Fruit fly (Drosophila melanogaster): Measurements from ENCODE around the gene CG1486.

The CG1486 gene

DNA sequence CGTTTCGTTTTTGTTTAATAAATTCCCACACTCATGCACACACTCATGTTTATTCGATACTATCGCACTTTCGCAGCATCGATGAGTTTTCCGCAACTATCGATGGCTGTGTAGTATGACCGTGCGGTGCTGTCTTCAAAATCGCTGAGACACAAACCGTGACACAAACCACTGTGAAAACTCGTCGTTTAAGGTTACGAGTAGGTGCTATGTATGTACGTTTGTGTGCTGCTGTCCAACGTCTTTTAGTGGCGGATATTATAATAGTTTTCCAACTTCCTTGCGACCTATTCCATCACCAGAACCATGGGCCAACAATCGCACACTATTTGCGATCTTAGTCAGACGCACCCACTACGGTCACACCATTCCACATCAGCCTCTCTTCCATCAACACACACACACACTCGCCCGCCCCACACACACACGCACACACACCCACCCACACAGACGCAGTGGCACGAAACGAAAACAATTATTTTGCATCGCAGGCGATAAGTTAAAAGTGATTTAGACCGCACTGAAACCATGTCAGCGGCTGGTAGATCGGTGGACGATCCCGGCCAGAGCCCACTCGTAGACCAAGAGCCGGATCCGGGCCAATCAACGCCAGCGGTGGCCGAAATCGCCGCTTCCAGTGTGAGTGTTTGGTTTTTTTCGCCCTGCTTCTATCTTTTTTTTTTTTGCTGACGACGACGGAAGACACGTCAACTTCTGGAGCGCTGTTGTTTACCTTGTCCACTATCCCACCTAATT is at the start of gene CG1486, which contains the start of gene Dd:
CG1486 (plus strand) TSS at position 114 of the 756 bp plus-strand sequence.
Dd (minus strand) TSS at position 77 of the 756 bp plus-strand sequence.
- TF ChIP-seq CG3838 (GFP tag; optimal IDR thresholded peaks at IDR 0.05) (no peak), Usf (GFP tag; optimal IDR thresholded peaks at IDR 0.05) (no peak), Taf1 (GFP tag; IDR thresholded peaks at IDR 0.05) (no peak), CG1529 (GFP tag; optimal IDR thresholded peaks at IDR 0.05) (no peak), CG16863 (GFP tag; optimal IDR thresholded peaks at IDR 0.05) (peak; percentile 49), CG6654 (GFP tag; optimal IDR thresholded peaks at IDR 0.05) (no peak), pho (GFP tag; optimal IDR thresholded peaks at IDR 0.05) (peak; percentile 11), HmgD (GFP tag; optimal IDR thresholded peaks at IDR 0.05) (peak; percentile 13), HmgZ (tag; optimal IDR thresholded peaks at IDR 0.05) (peak; percentile 37), unc-4 (GFP tag; IDR thresholded peaks at IDR 0.05; ENCODE audit: partially characterized antibody) (peak; percentile 83), CG9817 (tag; optimal IDR thresholded peaks at IDR 0.05) (peak; percentile 16), CG16813 (GFP tag; IDR thresholded peaks at IDR 0.05; ENCODE audit: partially characterized antibody) (peak; percentile 92), CG7556 (GFP tag; optimal IDR thresholded peaks at IDR 0.05) (no peak), cato (GFP tag; optimal IDR thresholded peaks at IDR 0.05; ENCODE audit: borderline replicate concordance) (no peak), CG17186 (GFP tag; optimal IDR thresholded peaks at IDR 0.05) (peak; percentile 92), stwl (tag; optimal IDR thresholded peaks at IDR 0.05) (peak; percentile 44), tup (GFP tag; optimal IDR thresholded peaks at IDR 0.05) (no peak), CG12155 (GFP tag; optimal IDR thresholded peaks at IDR 0.05) (peak; percentile 67), CHES-1-like (GFP tag; optimal IDR thresholded peaks at IDR 0.05) (peak; percentile 61), dmrt11E (tag; optimal IDR thresholded peaks at IDR 0.05) (peak; percentile 9), dm (GFP tag; optimal IDR thresholded peaks at IDR 0.05) (peak; percentile 53), CG2116 (GFP tag; optimal IDR thresholded peaks at IDR 0.05) (peak; percentile 74), Dref (GFP tag; IDR thresholded peaks at IDR 0.05) (peak; percentile 74), Elba2 (GFP tag; optimal IDR thresholded peaks at IDR 0.05) (peak; percentile 21), Ets97D (GFP tag; optimal IDR thresholded peaks at IDR 0.05) (peak; percentile 81), CG10431 (GFP tag; optimal IDR thresholded peaks at IDR 0.05) (no peak), CG42726 (GFP tag; IDR thresholded peaks at IDR 0.05; ENCODE audit: partially characterized antibody) (peak; percentile 85; the same call in 1 of the 2 replicates), nmo (GFP tag; optimal IDR thresholded peaks at IDR 0.05) (peak; percentile 76), gsb-n (tag; optimal IDR thresholded peaks at IDR 0.05) (no peak), CG12391 (tag; optimal IDR thresholded peaks at IDR 0.05) (peak; percentile 24), mirr (GFP tag; optimal IDR thresholded peaks at IDR 0.05) (no peak), da (GFP tag; optimal IDR thresholded peaks at IDR 0.05) (no peak), CG18764 (GFP tag; optimal IDR thresholded peaks at IDR 0.05) (no peak), CG14860 (GFP tag; IDR thresholded peaks at IDR 0.05; ENCODE audit: partially characterized antibody) (peak; percentile 87), mam (GFP tag; optimal IDR thresholded peaks at IDR 0.05) (no peak), Poxn (GFP tag; IDR thresholded peaks at IDR 0.05) (no peak), CG7963 (GFP tag; IDR thresholded peaks at IDR 0.05; ENCODE audit: partially characterized antibody) (peak; percentile 86), pzg (GFP tag; optimal IDR thresholded peaks at IDR 0.05) (peak; percentile 93), hb (GFP tag; IDR thresholded peaks at IDR 0.05; ENCODE audit: partially characterized antibody) (peak; percentile 90), Opbp (GFP tag; IDR thresholded peaks at IDR 0.05; ENCODE audit: partially characterized antibody) (peak; percentile 84), CG7786 (GFP tag; optimal IDR thresholded peaks at IDR 0.05) (no peak), CG3847 (GFP tag; IDR thresholded peaks at IDR 0.05) (peak; percentile 42; the same call in 1 of the 2 replicates), pnt (GFP tag; optimal IDR thresholded peaks at IDR 0.05) (peak; percentile 9), CG6813 (GFP tag; optimal IDR thresholded peaks at IDR 0.05) (no peak), CoRest (tag; optimal IDR thresholded peaks at IDR 0.05) (peak; percentile 37), jumu (GFP tag; optimal IDR thresholded peaks at IDR 0.05) (peak; percentile 30), hbn (GFP tag; IDR thresholded peaks at IDR 0.05; ENCODE audit: partially characterized antibody) (peak; percentile 74), Xbp1 (GFP tag; optimal IDR thresholded peaks at IDR 0.05) (peak; percentile 29)
